Fruit fly (Drosophila melanogaster) whole organism, embryonic: ENCODE results near the gene Ir75b.

Experiments
- Asciz ChIP-seq: fragments of 200-800 bp; sonication (Bioruptor generic); optimal IDR thresholded peaks from 2 replicates; lab custom pipeline; 2017; ENCODE audit warnings: missing biosample characterization, mild to moderate bottlenecking, missing genetic modification characterization, missing genetic modification reagents
- C15 ChIP-seq: fragments of 200-800 bp; sonication (Bioruptor generic); IDR thresholded peaks from 3 replicates; pipeline ENCODE4 v1.3.6; 2022; ENCODE audit warnings: missing biosample characterization, missing genetic modification characterization
- CG10147 ChIP-seq: fragments of 200-800 bp; sonication (Bioruptor generic); optimal IDR thresholded peaks from 2 replicates; lab custom pipeline; 2019; ENCODE audit warnings: missing biosample characterization, mild to moderate bottlenecking, missing genetic modification characterization, moderate library complexity
- CG10321 ChIP-seq: fragments of 200-800 bp; sonication (Bioruptor generic); IDR thresholded peaks from 2 replicates; pipeline ENCODE4 v1.3.6; 2022; ENCODE audit warnings: missing biosample characterization, missing genetic modification characterization
- CG14014 ChIP-seq: fragments of 200-800 bp; sonication (Bioruptor generic); IDR thresholded peaks from 2 replicates; pipeline ENCODE4 v1.3.6; 2022; ENCODE audit warnings: missing biosample characterization, missing genetic modification characterization
- CG14050 ChIP-seq: fragments of 200-800 bp; sonication (Bioruptor generic); IDR thresholded peaks from 3 replicates; pipeline ENCODE4 v1.3.6; 2022; ENCODE audit warnings: missing biosample characterization, missing genetic modification characterization
- CG16813 ChIP-seq: fragments of 200-800 bp; sonication (Bioruptor generic); IDR thresholded peaks from 3 replicates; pipeline ENCODE4 v1.3.6; 2022; ENCODE audit warnings: missing biosample characterization, missing genetic modification characterization; ENCODE audit not compliant: partially characterized antibody
- CG17829 ChIP-seq: fragments of 200-800 bp; optimal IDR thresholded peaks from 2 replicates; lab custom pipeline; 2019; ENCODE audit warnings: missing biosample characterization, mild to moderate bottlenecking, missing genetic modification characterization, moderate library complexity
- CG30020 ChIP-seq: fragments of 200-800 bp; optimal IDR thresholded peaks from 2 replicates; lab custom pipeline; 2019; ENCODE audit warnings: missing biosample characterization, mild to moderate bottlenecking, missing genetic modification characterization, moderate library complexity
- CG5180 ChIP-seq: fragments of 200-800 bp; sonication (Bioruptor generic); optimal IDR thresholded peaks from 3 replicates; lab custom pipeline; 2017; ENCODE audit warnings: missing biosample characterization, missing genetic modification characterization, mild to moderate bottlenecking, moderate library complexity, missing genetic modification reagents
- CG6689 ChIP-seq: fragments of 200-800 bp; sonication (Bioruptor generic); IDR thresholded peaks from 2 replicates; pipeline ENCODE4 v1.3.6; 2022; ENCODE audit warnings: missing biosample characterization, missing genetic modification characterization
- CG7556 ChIP-seq: fragments of 200-800 bp; sonication (Bioruptor generic); optimal IDR thresholded peaks from 2 replicates; lab custom pipeline; 2017; ENCODE audit warnings: missing biosample characterization, mild to moderate bottlenecking, missing genetic modification characterization
- CG8281 ChIP-seq: fragments of 200-800 bp; sonication (Bioruptor generic); optimal IDR thresholded peaks from 2 replicates; lab custom pipeline; 2018; ENCODE audit warnings: missing biosample characterization, mild to moderate bottlenecking, missing genetic modification characterization, moderate library complexity
- D ChIP-seq, 2 experiments: fragments of 200-800 bp in 1 of 2; fragments of >200 bp in 1 of 2; sonication (Bioruptor generic) in 1 of 2; optimal IDR thresholded peaks; 2 replicates in 1 of 2; 3 replicates in 1 of 2; lab custom pipeline; 2017; ENCODE audit warnings: mild to moderate bottlenecking in 1 of 2, missing biosample characterization in 1 of 2, missing genetic modification characterization in 1 of 2, missing genetic modification reagents in 1 of 2
- Dbx ChIP-seq: fragments of 200-800 bp; sonication (Bioruptor generic); IDR thresholded peaks from 3 replicates; pipeline ENCODE4 v1.3.6; 2022; ENCODE audit warnings: missing biosample characterization, missing genetic modification characterization
- Dp ChIP-seq: fragments of 200-800 bp; sonication (Bioruptor generic); optimal IDR thresholded peaks from 2 replicates; lab custom pipeline; 2018; ENCODE audit warnings: missing biosample characterization, mild to moderate bottlenecking, missing genetic modification characterization, moderate library complexity
- Gsc ChIP-seq: fragments of 200-800 bp; sonication (Bioruptor generic); IDR thresholded peaks from 2 replicates; pipeline ENCODE4 v1.3.6; 2022; ENCODE audit warnings: missing biosample characterization, missing genetic modification characterization
- HmgZ ChIP-seq: fragments of 200-800 bp; sonication (Bioruptor generic); optimal IDR thresholded peaks from 2 replicates; lab custom pipeline; 2018; ENCODE audit warnings: missing biosample characterization, mild to moderate bottlenecking, missing genetic modification characterization
- Hr78 ChIP-seq, 2 experiments: fragments of 200-800 bp in 1 of 2; fragments of >200 bp in 1 of 2; sonication (Bioruptor generic) in 1 of 2; optimal IDR thresholded peaks; 2 replicates each; lab custom pipeline; 2017 to 2019; ENCODE audit warnings: missing biosample characterization in 2 of 2, missing genetic modification characterization in 2 of 2, mild to moderate bottlenecking in 1 of 2, moderate library complexity in 1 of 2
- Jarid2 ChIP-seq: fragments of 200-800 bp; sonication (Bioruptor generic); optimal IDR thresholded peaks from 3 replicates; lab custom pipeline; 2017; ENCODE audit warnings: mild to moderate bottlenecking, missing biosample characterization, missing genetic modification reagents, missing genetic modification characterization
- Mes4 ChIP-seq: fragments of 200-800 bp; sonication (Bioruptor generic); optimal IDR thresholded peaks from 2 replicates; lab custom pipeline; 2016; ENCODE audit warnings: missing biosample characterization, missing genetic modification characterization
- Nf-YC ChIP-seq: fragments of 200-800 bp; optimal IDR thresholded peaks from 3 replicates; lab custom pipeline; 2019; ENCODE audit warnings: missing biosample characterization, mild to moderate bottlenecking, missing genetic modification characterization, moderate library complexity
- Opbp ChIP-seq: fragments of 200-800 bp; sonication (Bioruptor generic); IDR thresholded peaks from 3 replicates; pipeline ENCODE4 v1.3.6; 2022; ENCODE audit warnings: missing biosample characterization, missing genetic modification characterization; ENCODE audit not compliant: partially characterized antibody
- Rfx ChIP-seq: fragments of 200-800 bp; sonication (Bioruptor generic); IDR thresholded peaks from 2 replicates; pipeline ENCODE4 v1.3.6; 2022; ENCODE audit warnings: missing biosample characterization, missing genetic modification characterization
- Side ChIP-seq: fragments of 200-800 bp; sonication (Bioruptor generic); optimal IDR thresholded peaks from 2 replicates; lab custom pipeline; 2016; ENCODE audit warnings: missing biosample characterization, missing genetic modification characterization
- Ssrp ChIP-seq: fragments of 200-800 bp; sonication (Bioruptor generic); optimal IDR thresholded peaks from 2 replicates; lab custom pipeline; 2018; ENCODE audit warnings: missing biosample characterization, mild to moderate bottlenecking, missing genetic modification characterization, moderate library complexity
- Tbp ChIP-seq: fragments of >200 bp; optimal IDR thresholded peaks from 2 replicates; lab custom pipeline; 2018; ENCODE audit warnings: missing biosample characterization, missing genetic modification characterization
- Trl ChIP-seq, 3 experiments: fragments of >200 bp in 2 of 3; fragments of 200-800 bp in 1 of 3; sonication (Bioruptor generic) in 1 of 3; optimal IDR thresholded peaks; 2 replicates in 1 of 3; 3 replicates in 2 of 3; lab custom pipeline; 2016 to 2017; ENCODE audit warnings: missing biosample characterization in 1 of 3, missing genetic modification characterization in 1 of 3
- ara ChIP-seq: fragments of 200-800 bp; sonication (Bioruptor generic); IDR thresholded peaks from 2 replicates; pipeline ENCODE4 v1.3.6; 2022; ENCODE audit warnings: missing biosample characterization, missing genetic modification characterization
- chif ChIP-seq, 2 experiments: fragments of 200-800 bp; sonication (Bioruptor generic); optimal IDR thresholded peaks; 3 replicates each; lab custom pipeline; 2016; ENCODE audit warnings: missing biosample characterization in 2 of 2, missing genetic modification characterization in 2 of 2
- chinmo ChIP-seq: fragments of 200-800 bp; sonication (Bioruptor generic); IDR thresholded peaks from 4 replicates; pipeline ENCODE4 v1.3.6; 2022; ENCODE audit warnings: missing biosample characterization, missing genetic modification characterization; ENCODE audit not compliant: partially characterized antibody
- corto ChIP-seq: fragments of 200-800 bp; sonication (Bioruptor generic); optimal IDR thresholded peaks from 2 replicates; lab custom pipeline; 2016; ENCODE audit warnings: missing biosample characterization, mild to moderate bottlenecking, missing genetic modification characterization, moderate library complexity
- crc ChIP-seq: fragments of 200-800 bp; sonication (Bioruptor generic); optimal IDR thresholded peaks from 2 replicates; lab custom pipeline; 2016; ENCODE audit warnings: missing biosample characterization, missing genetic modification characterization
- exex ChIP-seq: fragments of 200-800 bp; sonication (Bioruptor generic); optimal IDR thresholded peaks from 4 replicates; lab custom pipeline; 2018; ENCODE audit warnings: missing biosample characterization, mild to moderate bottlenecking, missing genetic modification characterization, moderate library complexity
- fd102C ChIP-seq: fragments of 200-800 bp; sonication (Bioruptor generic); optimal IDR thresholded peaks from 2 replicates; lab custom pipeline; 2018; ENCODE audit warnings: missing biosample characterization, mild to moderate bottlenecking, missing genetic modification characterization, moderate library complexity
- fd3F ChIP-seq: fragments of 200-800 bp; sonication (Bioruptor generic); optimal IDR thresholded peaks from 2 replicates; lab custom pipeline; 2018; ENCODE audit warnings: missing biosample characterization, mild to moderate bottlenecking, missing genetic modification characterization, moderate library complexity
- hb ChIP-seq: fragments of 200-800 bp; sonication (Bioruptor generic); IDR thresholded peaks from 3 replicates; pipeline ENCODE4 v1.3.6; 2022; ENCODE audit warnings: missing biosample characterization, missing genetic modification characterization; ENCODE audit not compliant: partially characterized antibody
- jing ChIP-seq: fragments of 200-800 bp; sonication (Bioruptor generic); optimal IDR thresholded peaks from 2 replicates; lab custom pipeline; 2018; ENCODE audit warnings: missing biosample characterization, mild to moderate bottlenecking, missing genetic modification characterization
- ken ChIP-seq: fragments of 200-800 bp; sonication (Bioruptor generic); IDR thresholded peaks from 3 replicates; pipeline ENCODE4 v1.3.6; 2022; ENCODE audit warnings: missing biosample characterization, missing genetic modification characterization
- mam ChIP-seq: fragments of 200-800 bp; sonication (Bioruptor generic); optimal IDR thresholded peaks from 3 replicates; lab custom pipeline; 2016; ENCODE audit warnings: missing biosample characterization, missing genetic modification characterization
- org-1 ChIP-seq: fragments of 200-800 bp; sonication (Bioruptor generic); optimal IDR thresholded peaks from 2 replicates; lab custom pipeline; 2017; ENCODE audit warnings: missing biosample characterization, missing genetic modification characterization
- pan ChIP-seq, 4 experiments: fragments of >200 bp in 3 of 4; fragments of 200-800 bp in 1 of 4; sonication (Bioruptor generic) in 1 of 4; optimal IDR thresholded peaks in 3 of 4; IDR thresholded peaks in 1 of 4; 2 replicates each; pipeline versions ENCODE4 v1.3.6 to Lab custom; 2017 to 2022; ENCODE audit warnings: missing biosample characterization in 2 of 4, missing genetic modification characterization in 2 of 4, mixed read lengths in 1 of 4
- pb ChIP-seq: fragments of 200-800 bp; sonication (Bioruptor generic); optimal IDR thresholded peaks from 3 replicates; lab custom pipeline; 2016; ENCODE audit warnings: missing biosample characterization, missing genetic modification characterization
- run ChIP-seq: fragments of 200-800 bp; sonication (Bioruptor generic); optimal IDR thresholded peaks from 3 replicates; lab custom pipeline; 2018; ENCODE audit warnings: missing biosample characterization, mild to moderate bottlenecking, missing genetic modification characterization
- sisA ChIP-seq: fragments of 200-800 bp; sonication (Bioruptor generic); IDR thresholded peaks from 2 replicates; pipeline ENCODE4 v1.3.6; 2022; ENCODE audit warnings: missing biosample characterization, missing genetic modification characterization
- stc ChIP-seq: fragments of 200-800 bp; sonication (Bioruptor generic); IDR thresholded peaks from 2 replicates; pipeline ENCODE4 v1.3.6; 2022; ENCODE audit warnings: missing biosample characterization, missing genetic modification characterization
- unc-4 ChIP-seq: fragments of 200-800 bp; sonication (Bioruptor generic); IDR thresholded peaks from 2 replicates; pipeline ENCODE4 v1.3.6; 2022; ENCODE audit warnings: missing biosample characterization, missing genetic modification characterization; ENCODE audit not compliant: partially characterized antibody
- vvl ChIP-seq: fragments of 200-800 bp; sonication (Bioruptor generic); IDR thresholded peaks from 2 replicates; pipeline ENCODE4 v1.3.6; 2022; ENCODE audit warnings: missing biosample characterization, missing genetic modification characterization
- yki ChIP-seq: fragments of >200 bp; optimal IDR thresholded peaks from 3 replicates; lab custom pipeline; 2018

Gene Ir75b

dm6 chr3L:17804511-17804910 is 15.5 kb downstream of the Ir75b start, which contains the start of gene ais (continued):
- TF ChIP-seq chinmo (GFP tag; lab: Robert Waterston, UW) = 0 out of 4 replicates have a peak, but pooled peaks have one; percentile 30
- TF ChIP-seq Hr78 (GFP tag; optimal IDR thresholded peaks at IDR 0.05; lab: Kevin White, UChicago) = no peak
- TF ChIP-seq CG8281 (tag; lab: Kevin White, UChicago) = no peak
- TF ChIP-seq jing (GFP tag; lab: Kevin White, UChicago) = no peak
- TF ChIP-seq CG16813 = 0 out of 3 replicates have a peak, but pooled peaks have one; percentile 9
- TF ChIP-seq fd102C (GFP tag; lab: Kevin White, UChicago) = no peak
- no peak for TF ChIP-seq CG30020 (tag; lab: Kevin White, UChicago)
- no peak for TF ChIP-seq CG5180 (GFP tag; lab: Kevin White, UChicago)
- TF ChIP-seq C15 (GFP tag; lab: Robert Waterston, UW) = no peak
- TF ChIP-seq mam = no peak
- no peak for TF ChIP-seq CG10147 (GFP tag; lab: Kevin White, UChicago)
- TF ChIP-seq chif (GFP tag; optimal IDR thresholded peaks at IDR 0.05; lab: Kevin White, UChicago) = no peak
- no peak for TF ChIP-seq yki (lab: Kevin White, UChicago)
- no peak for TF ChIP-seq D (optimal IDR thresholded peaks at IDR 0.05; lab: Kevin White, UChicago)
- TF ChIP-seq D (GFP tag; optimal IDR thresholded peaks at IDR 0.05; lab: Kevin White, UChicago) = no peak
- no peak for TF ChIP-seq Ssrp (tag; lab: Kevin White, UChicago)
- TF ChIP-seq ara = no peak
- no peak for TF ChIP-seq exex (tag; lab: Kevin White, UChicago)
- TF ChIP-seq Asciz (GFP tag; lab: Kevin White, UChicago) = no peak
- TF ChIP-seq CG6689 (GFP tag; lab: Robert Waterston, UW) = no peak
- TF ChIP-seq sisA (GFP tag; lab: Robert Waterston, UW) = no peak
- TF ChIP-seq pan (optimal IDR thresholded peaks at IDR 0.05; lab: Kevin White, UChicago) = no peak
- no peak for TF ChIP-seq pan (GFP tag; optimal IDR thresholded peaks at IDR 0.05 in 1 of 2, IDR thresholded peaks at IDR 0.05 in 1 of 2)
- TF ChIP-seq Dp (GFP tag; lab: Kevin White, UChicago) = peak; percentile 42
- no peak for TF ChIP-seq Dbx (GFP tag; lab: Robert Waterston, UW)
- TF ChIP-seq Jarid2 (GFP tag; lab: Kevin White, UChicago) = no peak
- no peak for TF ChIP-seq corto (GFP tag; lab: Kevin White, UChicago)
- TF ChIP-seq Rfx = no peak
- no peak for TF ChIP-seq crc (GFP tag; lab: Kevin White, UChicago)
- TF ChIP-seq CG14014 (GFP tag; lab: Robert Waterston, UW) = peak; percentile 24; the same call in 1 of the 2 replicates
- TF ChIP-seq CG14050 (GFP tag; lab: Robert Waterston, UW) = no peak
- TF ChIP-seq stc (GFP tag; lab: Robert Waterston, UW) = no peak
- no peak for TF ChIP-seq Nf-YC
- TF ChIP-seq Opbp (GFP tag; lab: Robert Waterston, UW) = peak; percentile 42; the same call in 1 of the 3 replicates
- no peak for TF ChIP-seq vvl (GFP tag; lab: Robert Waterston, UW)
- TF ChIP-seq Mes4 = no peak
- no peak for TF ChIP-seq hb (GFP tag; lab: Robert Waterston, UW)
- no peak for TF ChIP-seq CG10321 (GFP tag; lab: Robert Waterston, UW)
- no peak for TF ChIP-seq unc-4 (GFP tag; lab: Robert Waterston, UW)
- no peak for TF ChIP-seq CG17829 (tag; lab: Kevin White, UChicago)
- no peak for TF ChIP-seq Gsc (GFP tag; lab: Robert Waterston, UW)
- TF ChIP-seq fd3F (GFP tag; lab: Kevin White, UChicago) = no peak
- no peak for TF ChIP-seq pb (GFP tag; lab: Kevin White, UChicago)
- no peak for TF ChIP-seq Trl (optimal IDR thresholded peaks at IDR 0.05; lab: Kevin White, UChicago)
- TF ChIP-seq Trl (GFP tag; optimal IDR thresholded peaks at IDR 0.05; lab: Kevin White, UChicago) = no peak
- TF ChIP-seq CG7556 (GFP tag; lab: Kevin White, UChicago) = no peak
- peak; percentile 22 for TF ChIP-seq HmgZ (tag; lab: Kevin White, UChicago)
- TF ChIP-seq run (tag; lab: Kevin White, UChicago) = no peak
- TF ChIP-seq org-1 = no peak
- TF ChIP-seq Side = no peak
- no peak for TF ChIP-seq ken (GFP tag; lab: Robert Waterston, UW)
- no peak for TF ChIP-seq Tbp
